Fruit fly (Drosophila melanogaster) whole organism, prepupa: ENCODE measurements around the gene CG14442.

Experiments
- Blimp-1 ChIP-seq: fragments of 200-800 bp; sonication (Bioruptor generic); optimal IDR thresholded peaks from 3 replicates; lab custom pipeline; 2017; ENCODE audit warnings: missing biosample characterization, missing genetic modification characterization, mild to moderate bottlenecking, moderate library complexity, missing genetic modification reagents
- CG10631 ChIP-seq: fragments of 200-800 bp; sonication (Bioruptor generic); optimal IDR thresholded peaks from 2 replicates; lab custom pipeline; 2016; ENCODE audit warnings: missing biosample characterization, missing genetic modification characterization
- CG10669 ChIP-seq: fragments of 200-800 bp; sonication (Bioruptor generic); optimal IDR thresholded peaks from 3 replicates; lab custom pipeline; 2018; ENCODE audit warnings: missing biosample characterization, mild to moderate bottlenecking, missing genetic modification characterization, moderate library complexity
- CG11294 ChIP-seq: fragments of 200-800 bp; sonication (Bioruptor generic); IDR thresholded peaks from 2 replicates; pipeline ENCODE4 v1.3.6; 2022; ENCODE audit warnings: missing biosample characterization, missing genetic modification characterization
- CG11902 ChIP-seq: fragments of 200-800 bp; sonication (Bioruptor generic); optimal IDR thresholded peaks from 3 replicates; lab custom pipeline; 2016; ENCODE audit warnings: missing biosample characterization, missing genetic modification characterization
- CG15336 ChIP-seq: fragments of 200-800 bp; sonication (Bioruptor generic); IDR thresholded peaks from 2 replicates; pipeline ENCODE4 v1.3.6; 2022; ENCODE audit warnings: missing biosample characterization, missing genetic modification characterization
- CG1621 ChIP-seq: fragments of 200-800 bp; sonication (Bioruptor generic); optimal IDR thresholded peaks from 3 replicates; lab custom pipeline; 2018; ENCODE audit warnings: missing biosample characterization, mild to moderate bottlenecking, missing genetic modification characterization
- CG16779 ChIP-seq: fragments of 200-800 bp; sonication (Bioruptor generic); optimal IDR thresholded peaks from 3 replicates; lab custom pipeline; 2017; ENCODE audit warnings: missing biosample characterization, mild to moderate bottlenecking, missing genetic modification characterization
- CG3032 ChIP-seq: fragments of 200-800 bp; optimal IDR thresholded peaks from 2 replicates; lab custom pipeline; 2019; ENCODE audit warnings: missing biosample characterization, mild to moderate bottlenecking, missing genetic modification characterization, moderate library complexity
- CG31627 ChIP-seq: fragments of 200-800 bp; sonication (Bioruptor generic); optimal IDR thresholded peaks from 3 replicates; lab custom pipeline; 2016; ENCODE audit warnings: missing biosample characterization, missing genetic modification characterization
- CG32006 ChIP-seq: fragments of 200-800 bp; sonication (Bioruptor generic); optimal IDR thresholded peaks from 3 replicates; lab custom pipeline; 2017; ENCODE audit warnings: missing biosample characterization, mild to moderate bottlenecking, missing genetic modification characterization
- CG34406 ChIP-seq: fragments of 200-800 bp; sonication (Bioruptor generic); optimal IDR thresholded peaks from 3 replicates; lab custom pipeline; 2016; ENCODE audit warnings: missing biosample characterization, missing genetic modification characterization
- CG3919 ChIP-seq: fragments of 200-800 bp; sonication (Bioruptor generic); optimal IDR thresholded peaks from 3 replicates; lab custom pipeline; 2016; ENCODE audit warnings: missing biosample characterization, missing genetic modification characterization
- CG6163 ChIP-seq: fragments of 200-800 bp; sonication (Bioruptor generic); IDR thresholded peaks from 3 replicates; pipeline ENCODE4 v1.3.6; 2022; ENCODE audit warnings: missing biosample characterization, missing genetic modification characterization
- CG6276 ChIP-seq: fragments of 200-800 bp; sonication (Bioruptor generic); optimal IDR thresholded peaks from 2 replicates; lab custom pipeline; 2017; ENCODE audit warnings: missing biosample characterization, mild to moderate bottlenecking, missing genetic modification characterization
- CG6792 ChIP-seq: fragments of 200-800 bp; sonication (Bioruptor generic); optimal IDR thresholded peaks from 3 replicates; lab custom pipeline; 2016; ENCODE audit warnings: missing biosample characterization, missing genetic modification characterization
- CG6808 ChIP-seq: fragments of 200-800 bp; sonication (Bioruptor generic); optimal IDR thresholded peaks from 3 replicates; lab custom pipeline; 2017; ENCODE audit warnings: missing biosample characterization, missing genetic modification characterization, mild to moderate bottlenecking, moderate library complexity, missing genetic modification reagents
- CG6854 ChIP-seq: fragments of 200-800 bp; sonication (Bioruptor generic); optimal IDR thresholded peaks from 2 replicates; lab custom pipeline; 2017; ENCODE audit warnings: missing biosample characterization, mild to moderate bottlenecking, missing genetic modification characterization
- CG7368 ChIP-seq: fragments of 200-800 bp; sonication (Bioruptor generic); optimal IDR thresholded peaks from 3 replicates; lab custom pipeline; 2016; ENCODE audit warnings: missing biosample characterization, missing genetic modification characterization
- CG8119 ChIP-seq: fragments of 200-800 bp; sonication (Bioruptor generic); IDR thresholded peaks from 3 replicates; pipeline ENCODE4 v1.3.6; 2022; ENCODE audit warnings: missing biosample characterization, missing genetic modification characterization
- CG8319 ChIP-seq: fragments of 200-800 bp; sonication (Bioruptor generic); optimal IDR thresholded peaks from 3 replicates; lab custom pipeline; 2016; ENCODE audit warnings: missing biosample characterization, missing genetic modification characterization
- CG8632 ChIP-seq: fragments of 200-800 bp; sonication (Bioruptor generic); optimal IDR thresholded peaks from 3 replicates; lab custom pipeline; 2016; ENCODE audit warnings: missing biosample characterization, missing genetic modification characterization
- CG9139 ChIP-seq: fragments of 200-800 bp; sonication (Bioruptor generic); optimal IDR thresholded peaks from 3 replicates; lab custom pipeline; 2017; ENCODE audit warnings: missing biosample characterization, mild to moderate bottlenecking, missing genetic modification characterization
- Eip78C ChIP-seq: fragments of 200-800 bp; sonication (Bioruptor generic); peaks from one replicate; lab custom pipeline; 2016; ENCODE audit warnings: missing biosample characterization, missing genetic modification characterization
- Eip93F ChIP-seq: fragments of 200-800 bp; sonication (Bioruptor generic); optimal IDR thresholded peaks from 2 replicates; lab custom pipeline; 2016; ENCODE audit warnings: missing biosample characterization, mild to moderate bottlenecking, missing genetic modification characterization
- Ets96B ChIP-seq: fragments of 200-800 bp; optimal IDR thresholded peaks from 2 replicates; lab custom pipeline; 2019; ENCODE audit warnings: missing biosample characterization, mild to moderate bottlenecking, missing genetic modification characterization, moderate library complexity
- Gug ChIP-seq: fragments of 200-800 bp; sonication (Bioruptor generic); IDR thresholded peaks from 2 replicates; pipeline ENCODE4 v1.3.6; 2022; ENCODE audit warnings: missing biosample characterization, missing genetic modification characterization
- Hr4 ChIP-seq: fragments of 200-800 bp; sonication (Bioruptor generic); optimal IDR thresholded peaks from 3 replicates; lab custom pipeline; 2016; ENCODE audit warnings: missing biosample characterization, missing genetic modification characterization
- Lpt ChIP-seq: fragments of 200-800 bp; sonication (Bioruptor generic); optimal IDR thresholded peaks from 3 replicates; lab custom pipeline; 2016; ENCODE audit warnings: missing biosample characterization, missing genetic modification characterization
- Met ChIP-seq: fragments of 200-800 bp; sonication (Bioruptor generic); optimal IDR thresholded peaks from 3 replicates; lab custom pipeline; 2016; ENCODE audit warnings: missing biosample characterization, missing genetic modification characterization
- OdsH ChIP-seq: fragments of 200-800 bp; sonication (Bioruptor generic); optimal IDR thresholded peaks from 3 replicates; lab custom pipeline; 2016; ENCODE audit warnings: missing biosample characterization, missing genetic modification characterization
- Sox102F ChIP-seq: fragments of 200-800 bp; sonication (Bioruptor generic); optimal IDR thresholded peaks from 2 replicates; lab custom pipeline; 2016; ENCODE audit warnings: missing biosample characterization, mild to moderate bottlenecking, missing genetic modification characterization
- Sox14 ChIP-seq: fragments of 200-800 bp; sonication (Bioruptor generic); optimal IDR thresholded peaks from 3 replicates; lab custom pipeline; 2016; ENCODE audit warnings: missing biosample characterization, missing genetic modification characterization
- achi ChIP-seq: fragments of 200-800 bp; sonication (Bioruptor generic); optimal IDR thresholded peaks from 3 replicates; lab custom pipeline; 2016; ENCODE audit warnings: missing biosample characterization, missing genetic modification characterization
- dsx ChIP-seq: fragments of 200-800 bp; optimal IDR thresholded peaks from 3 replicates; lab custom pipeline; 2019; ENCODE audit warnings: missing biosample characterization, mild to moderate bottlenecking, missing genetic modification characterization, moderate library complexity; ENCODE audit not compliant: poor library complexity, severe bottlenecking
- fd85E ChIP-seq: fragments of 200-800 bp; sonication (Bioruptor generic); optimal IDR thresholded peaks from 3 replicates; lab custom pipeline; 2016; ENCODE audit warnings: missing biosample characterization, missing genetic modification characterization
- fkh ChIP-seq: fragments of 200-800 bp; sonication (Bioruptor generic); optimal IDR thresholded peaks from 3 replicates; lab custom pipeline; 2017; ENCODE audit warnings: missing biosample characterization, mild to moderate bottlenecking, missing genetic modification characterization, moderate library complexity
- lz ChIP-seq: fragments of 200-800 bp; sonication (Bioruptor generic); optimal IDR thresholded peaks from 3 replicates; lab custom pipeline; 2016; ENCODE audit warnings: missing biosample characterization, missing genetic modification characterization
- net ChIP-seq: fragments of 200-800 bp; sonication (Bioruptor generic); optimal IDR thresholded peaks from 3 replicates; lab custom pipeline; 2016; ENCODE audit warnings: missing biosample characterization, missing genetic modification characterization
- pdm3 ChIP-seq: fragments of 200-800 bp; sonication (Bioruptor generic); optimal IDR thresholded peaks from 3 replicates; lab custom pipeline; 2016; ENCODE audit warnings: missing biosample characterization, missing genetic modification characterization
- salr ChIP-seq, 2 experiments: fragments of 200-800 bp; sonication (Bioruptor generic); optimal IDR thresholded peaks; 3 replicates each; lab custom pipeline; 2016 to 2018; ENCODE audit warnings: missing biosample characterization in 2 of 2, missing genetic modification characterization in 2 of 2, mild to moderate bottlenecking in 1 of 2
- spab ChIP-seq: fragments of 200-800 bp; sonication (Bioruptor generic); optimal IDR thresholded peaks from 2 replicates; lab custom pipeline; 2017; ENCODE audit warnings: missing biosample characterization, mild to moderate bottlenecking, missing genetic modification characterization, missing genetic modification reagents
- ss ChIP-seq, 2 experiments: fragments of 200-800 bp; sonication (Bioruptor generic); optimal IDR thresholded peaks; 2 replicates in 1 of 2; 3 replicates in 1 of 2; lab custom pipeline; 2017 to 2018; ENCODE audit warnings: mild to moderate bottlenecking in 2 of 2, missing biosample characterization in 2 of 2, missing genetic modification characterization in 2 of 2, moderate library complexity in 1 of 2
- svp ChIP-seq: fragments of 200-800 bp; sonication (Bioruptor generic); peaks from one replicate; lab custom pipeline; 2016; ENCODE audit warnings: missing biosample characterization, missing genetic modification characterization
- topi ChIP-seq: fragments of 200-800 bp; sonication (Bioruptor generic); optimal IDR thresholded peaks from 3 replicates; lab custom pipeline; 2016; ENCODE audit warnings: missing biosample characterization, missing genetic modification characterization

The CG14442 gene

dm6 chrX:6703237-6703636 lies 8.4 kb upstream of the CG14442 start (continued):
- TF ChIP-seq CG31627 (GFP tag; lab: Kevin White, UChicago) (no peak), CG34406 (no peak), CG10669 (GFP tag; lab: Kevin White, UChicago) (peak; percentile 2), spab (GFP tag; lab: Kevin White, UChicago) (no peak), Blimp-1 (GFP tag; lab: Kevin White, UChicago) (no peak), Sox14 (GFP tag; lab: Kevin White, UChicago) (peak; percentile 11), CG8119 (GFP tag; lab: Robert Waterston, UW) (peak; percentile 27; the same call in 1 of the 3 replicates), CG3032 (tag; lab: Kevin White, UChicago) (peak; percentile 29), CG1621 (tag; lab: Kevin White, UChicago) (no peak), Lpt (GFP tag; lab: Kevin White, UChicago) (no peak), CG6792 (GFP tag; lab: Kevin White, UChicago) (no peak), svp (GFP tag; lab: Kevin White, UChicago) (no peak), CG8319 (GFP tag; lab: Kevin White, UChicago) (no peak), dsx (GFP tag; lab: Kevin White, UChicago) (no peak), Met (no peak), CG11902 (GFP tag; lab: Kevin White, UChicago) (no peak), ss (GFP tag; optimal IDR thresholded peaks at IDR 0.05; lab: Kevin White, UChicago) (no peak), CG6808 (GFP tag; lab: Kevin White, UChicago) (peak; percentile 21), CG15336 (GFP tag; lab: Robert Waterston, UW) (0 out of 2 replicates have a peak, but pooled peaks have one; percentile 20)

dm6 chrX:6702591-6702990 lies 7.8 kb upstream of the CG14442 start:
- TF ChIP-seq CG1621 (tag; lab: Kevin White, UChicago) (no peak), topi (GFP tag; lab: Kevin White, UChicago) (no peak), CG8119 (GFP tag; lab: Robert Waterston, UW) (peak; percentile 34; the same call in 1 of the 3 replicates), CG6276 (GFP tag; lab: Kevin White, UChicago) (peak; percentile 53), CG31627 (GFP tag; lab: Kevin White, UChicago) (no peak), CG15336 (GFP tag; lab: Robert Waterston, UW) (peak; percentile 53; the same call in 1 of the 2 replicates), CG10669 (GFP tag; lab: Kevin White, UChicago) (no peak), fkh (GFP tag; lab: Kevin White, UChicago) (peak; percentile 37), salr (GFP tag; optimal IDR thresholded peaks at IDR 0.05; lab: Kevin White, UChicago) (no peak), Eip78C (no peak), Sox14 (GFP tag; lab: Kevin White, UChicago) (no peak), pdm3 (no peak)

- no peak for TF ChIP-seq CG8319 (GFP tag; lab: Kevin White, UChicago)
- TF ChIP-seq Met: peak; percentile 10
- peak; percentile 58 for TF ChIP-seq CG16779 (tag; lab: Kevin White, UChicago)
- TF ChIP-seq fkh (GFP tag; lab: Kevin White, UChicago): peak; percentile 58
- TF ChIP-seq net (GFP tag; lab: Kevin White, UChicago): peak; percentile 69
- peak; percentile 91 for TF ChIP-seq CG32006
- peak; percentile 46 for TF ChIP-seq CG7368
- TF ChIP-seq Blimp-1 (GFP tag; lab: Kevin White, UChicago): no peak
- peak; percentile 73 for TF ChIP-seq achi
- no peak for TF ChIP-seq CG6854
- peak; percentile 93 for TF ChIP-seq CG8119 (GFP tag; lab: Robert Waterston, UW)
- TF ChIP-seq CG9139 (GFP tag; lab: Kevin White, UChicago): peak; percentile 58
- TF ChIP-seq Gug (GFP tag; lab: Robert Waterston, UW): peak; percentile 83
- TF ChIP-seq salr (GFP tag; optimal IDR thresholded peaks at IDR 0.05; lab: Kevin White, UChicago): peak; percentile 50 to 75
- peak; percentile 15 for TF ChIP-seq topi (GFP tag; lab: Kevin White, UChicago)
- TF ChIP-seq CG11294 (GFP tag; lab: Robert Waterston, UW): peak; percentile 46; the same call in 1 of the 2 replicates
- peak; percentile 64 for TF ChIP-seq Ets96B
- peak; percentile 85 for TF ChIP-seq CG6163 (GFP tag; lab: Robert Waterston, UW)
- TF ChIP-seq Hr4 (GFP tag; lab: Kevin White, UChicago): peak; percentile 87
- TF ChIP-seq CG3032 (tag; lab: Kevin White, UChicago): peak; percentile 75
- TF ChIP-seq CG6792 (GFP tag; lab: Kevin White, UChicago): peak; percentile 28
- no peak for TF ChIP-seq Sox102F (GFP tag; lab: Kevin White, UChicago)
- peak; percentile 75 for TF ChIP-seq OdsH (GFP tag; lab: Kevin White, UChicago)
- peak; percentile 91 for TF ChIP-seq CG15336 (GFP tag; lab: Robert Waterston, UW)
- TF ChIP-seq Eip93F: no peak
- TF ChIP-seq lz: peak; percentile 26
- peak; percentile 67 for TF ChIP-seq CG10631 (GFP tag; lab: Kevin White, UChicago)
- no peak for TF ChIP-seq fd85E (GFP tag; lab: Kevin White, UChicago)
- TF ChIP-seq CG8632 (GFP tag; lab: Kevin White, UChicago): peak; percentile 51
- TF ChIP-seq dsx (GFP tag; lab: Kevin White, UChicago): peak; percentile 72
- peak; percentile 59 for TF ChIP-seq CG3919 (GFP tag; lab: Kevin White, UChicago)
Observed at dm6 chrX:6702028-6702433, 7.2 kb upstream of the CG14442 start.
